Worm (Caenorhabditis elegans) whole organism, L4/young adult: ENCODE data around the gene srt-73.

Experiments
- W03F9.2 ChIP-seq: fragments of 150-350 bp; optimal IDR thresholded peaks from 2 replicates; lab custom pipeline; 2014; ENCODE audit warnings: missing biosample characterization, missing genetic modification characterization
- dao-5 ChIP-seq: sonication (generic microtip); optimal IDR thresholded peaks from 2 replicates; lab custom pipeline; 2016; ENCODE audit warnings: missing genotype, missing genetic modification characterization, moderate library complexity, missing compliant biosample characterization
- him-1 ChIP-seq: sonication (generic microtip); optimal IDR thresholded peaks from 2 replicates; lab custom pipeline; 2016; ENCODE audit warnings: missing genotype, missing genetic modification reagents, missing genetic modification characterization, missing compliant biosample characterization

DNA sequence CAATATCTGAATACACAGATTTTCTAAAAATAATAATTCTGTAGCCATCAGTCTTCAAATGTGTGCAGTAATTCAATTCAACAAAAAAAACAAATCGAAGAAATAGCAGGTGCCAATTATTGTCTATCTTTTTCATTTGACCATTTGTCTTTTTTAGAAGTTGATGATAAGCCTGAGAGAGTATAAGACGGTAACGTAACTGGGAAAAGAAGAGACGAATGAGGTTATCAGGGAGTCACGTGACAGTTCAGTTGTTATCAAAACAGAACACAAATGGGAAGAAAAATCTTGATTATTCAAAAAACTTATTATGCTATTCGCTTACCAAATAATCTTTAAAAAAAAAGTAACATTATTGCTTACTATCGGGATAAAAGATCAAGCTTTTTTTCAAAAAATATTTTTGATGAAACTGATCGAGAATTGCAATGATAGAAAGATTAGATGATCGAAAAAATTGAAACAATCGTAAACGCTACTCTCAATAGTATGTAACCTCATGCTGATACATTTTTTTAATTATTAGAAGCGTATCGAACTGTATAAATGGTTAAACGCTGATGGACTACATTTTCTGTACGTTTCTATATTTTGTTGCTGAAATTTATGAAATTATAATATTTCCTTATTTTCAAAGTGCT is 34.7 kb upstream of the srt-73 start:
- TF ChIP-seq W03F9.2 (tag; lab: Kevin White, UChicago): peak; percentile 26
- TF ChIP-seq dao-5 (tag; lab: Kevin White, UChicago): no peak
- no peak for TF ChIP-seq him-1 (tag; lab: Kevin White, UChicago)
